Worm (Caenorhabditis elegans): ENCODE data around the gene bbs-4.

bbs-4 gene

ce11 chrIII:9568451-9568850 is 43.5 kb downstream of the bbs-4 start, which contains the start of gene C48B4.13:
Gene C48B4.13 (plus strand): TSS chrIII:9568751.
- TF ChIP-seq jun-1 (tag; optimal IDR thresholded peaks at IDR 0.05) = no peak
- TF ChIP-seq ztf-4 (tag; optimal IDR thresholded peaks at IDR 0.05) = no peak
- TF ChIP-seq nhr-67 (tag; optimal IDR thresholded peaks at IDR 0.05) = no peak
- no peak for TF ChIP-seq hmg-11 (tag; optimal IDR thresholded peaks at IDR 0.05)
- no peak for TF ChIP-seq daf-12 (tag; optimal IDR thresholded peaks at IDR 0.05)
- no peak for TF ChIP-seq elt-3 (tag; optimal IDR thresholded peaks at IDR 0.05)
- no peak for TF ChIP-seq nhr-25 (tag; optimal IDR thresholded peaks at IDR 0.05)
- no peak for TF ChIP-seq elt-2 (tag; optimal IDR thresholded peaks at IDR 0.05)
- no peak for TF ChIP-seq eor-1 (tag; optimal IDR thresholded peaks at IDR 0.05)
- TF ChIP-seq ama-1 (optimal IDR thresholded peaks at IDR 0.05) = no peak
- TF ChIP-seq tbx-2 (tag; optimal IDR thresholded peaks at IDR 0.05) = no peak
- TF ChIP-seq ZK546.5 (tag; optimal IDR thresholded peaks at IDR 0.05) = no peak
- no peak for TF ChIP-seq fkh-10 (GFP tag; optimal IDR thresholded peaks at IDR 0.05)
- TF ChIP-seq nhr-12 (tag; optimal IDR thresholded peaks at IDR 0.05) = no peak
- TF ChIP-seq pha-4 (tag; optimal IDR thresholded peaks at IDR 0.05) = no peak
- TF ChIP-seq ceh-9 (tag; optimal IDR thresholded peaks at IDR 0.05) = no peak

DNA sequence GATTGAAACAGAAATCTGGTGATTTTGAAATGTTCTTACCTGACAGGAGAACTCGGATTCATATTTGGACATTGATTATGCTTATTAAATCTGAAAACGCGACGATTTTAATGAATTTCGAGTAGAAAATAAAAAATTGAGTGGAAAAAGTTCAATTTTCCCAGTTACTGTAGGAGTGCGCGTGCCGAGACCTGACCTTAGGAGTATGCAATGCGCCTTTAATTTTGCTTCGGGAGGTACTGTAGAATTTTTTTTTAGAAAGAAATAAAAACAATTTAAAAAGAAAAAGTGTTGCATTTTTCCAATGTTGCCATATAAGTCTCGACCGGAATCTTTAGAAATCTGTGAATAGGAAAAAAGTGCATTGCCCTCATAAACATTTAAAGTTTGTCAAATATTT is 46.0 kb downstream of the bbs-4 start, which contains the start of gene C48B4.11:
C48B4.11 (minus strand) TSS at position 143 of the 400 bp plus-strand sequence.
- no peak for TF ChIP-seq lin-39 (tag; optimal IDR thresholded peaks at IDR 0.05)
- TF ChIP-seq ztf-11 (tag; optimal IDR thresholded peaks at IDR 0.05) = no peak

- no peak for TF ChIP-seq daf-12 (tag; optimal IDR thresholded peaks at IDR 0.05)
- TF ChIP-seq unc-39 (tag; optimal IDR thresholded peaks at IDR 0.05) = no peak
- no peak for TF ChIP-seq mdl-1 (tag; optimal IDR thresholded peaks at IDR 0.05)
- no peak for TF ChIP-seq zag-1 (tag; optimal IDR thresholded peaks at IDR 0.05)
- no peak for TF ChIP-seq fkh-10 (GFP tag; optimal IDR thresholded peaks at IDR 0.05)
- no peak for TF ChIP-seq pha-4 (tag; optimal IDR thresholded peaks at IDR 0.05)
- TF ChIP-seq tbx-2 (tag; optimal IDR thresholded peaks at IDR 0.05) = no peak
Observed at ce11 chrIII:9564410-9564809, 47.6 kb downstream of the bbs-4 start, which contains the start of gene C48B4.10. Gene C48B4.10 (minus strand): TSS chrIII:9564510.

- no peak for TF ChIP-seq fkh-10 (GFP tag; optimal IDR thresholded peaks at IDR 0.05)
- no peak for TF ChIP-seq mml-1 (tag; optimal IDR thresholded peaks at IDR 0.05)
- no peak for TF ChIP-seq elt-2 (tag; optimal IDR thresholded peaks at IDR 0.05)
- TF ChIP-seq jun-1 (tag; optimal IDR thresholded peaks at IDR 0.05) = no peak
- no peak for TF ChIP-seq ztf-4 (tag; optimal IDR thresholded peaks at IDR 0.05)
Observed at ce11 chrIII:9563235-9563634, 48.8 kb downstream of the bbs-4 start, which contains the start of gene C48B4.9. Gene C48B4.9 (minus strand): TSS chrIII:9563335.

- TF ChIP-seq elt-1 (tag; optimal IDR thresholded peaks at IDR 0.05) (no peak), ceh-16 (tag; optimal IDR thresholded peaks at IDR 0.05) (no peak), ama-1 (optimal IDR thresholded peaks at IDR 0.05) (no peak)
Observed at ce11 chrIII:9561158-9561557, 50.8 kb downstream of the bbs-4 start, which contains the start of gene C48B4.8. Gene C48B4.8 (minus strand): TSS chrIII:9561258.
